Worm (Caenorhabditis elegans) whole organism, midembryonic: Measurements from ENCODE around the gene let-716.

ENCODE experiments used
- cog-1 ChIP-seq: sonication (generic microtip); optimal IDR thresholded peaks from 2 replicates; lab custom pipeline; 2016; ENCODE audit warnings: missing genetic modification characterization, missing compliant biosample characterization
- flt-1 ChIP-seq: fragments of 200-800 bp; sonication (Bioruptor generic); IDR thresholded peaks from 2 replicates; pipeline ENCODE4 v1.3.6; 2022; ENCODE audit warnings: missing genetic modification characterization, missing compliant biosample characterization
- ref-1 ChIP-seq: fragments of 200-800 bp; sonication (Bioruptor generic); conservative IDR thresholded peaks from 2 replicates; pipeline ENCODE4 v1.3.6; 2022; ENCODE audit warnings: missing genetic modification reagents, missing genetic modification characterization, missing compliant biosample characterization
- ztf-29 ChIP-seq: fragments of 200-800 bp; sonication (Bioruptor generic); IDR thresholded peaks from 2 replicates; pipeline ENCODE4 v1.3.6; 2022; ENCODE audit warnings: missing genetic modification reagents, missing genetic modification characterization, missing compliant biosample characterization

DNA sequence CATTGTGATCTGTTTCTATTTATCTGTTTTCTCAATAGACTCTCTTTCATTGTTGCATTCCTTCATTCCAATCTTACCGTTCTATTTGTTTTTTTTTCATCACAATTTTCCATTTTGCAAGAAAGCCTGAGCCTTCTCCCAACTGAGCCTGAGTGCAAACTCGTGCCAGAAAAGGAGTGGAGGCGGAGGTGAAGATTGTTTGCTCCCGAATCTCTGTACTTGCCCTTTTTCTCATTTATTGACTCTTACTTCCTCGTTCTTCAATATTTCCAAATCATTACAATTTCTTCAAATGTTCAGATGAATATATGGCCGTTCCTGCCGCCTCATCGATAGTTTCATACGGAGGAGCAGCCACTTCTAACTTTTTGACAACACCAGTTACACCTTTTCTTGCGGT is 23.5 kb downstream of the let-716 start, which contains the start of gene let-756:
- TF ChIP-seq ref-1 (GFP tag; lab: Robert Waterston, UW) (no peak), flt-1 (GFP tag; lab: Robert Waterston, UW) (no peak), ztf-29 (GFP tag; lab: Robert Waterston, UW) (no peak), cog-1 (tag; lab: Kevin White, UChicago) (no peak)
